Worm (Caenorhabditis elegans): ENCODE results near the gene swt-6.

- TF ChIP-seq ceh-9 (tag; optimal IDR thresholded peaks at IDR 0.05) (no peak), nhr-28 (tag; optimal IDR thresholded peaks at IDR 0.05) (no peak), nhr-12 (tag; optimal IDR thresholded peaks at IDR 0.05) (no peak), lin-39 (tag; optimal IDR thresholded peaks at IDR 0.05) (no peak), jun-1 (tag; optimal IDR thresholded peaks at IDR 0.05) (peak; percentile 72), elt-1 (tag; optimal IDR thresholded peaks at IDR 0.05) (no peak), ama-1 (optimal IDR thresholded peaks at IDR 0.05) (peak; percentile 98), unc-62 (GFP tag; optimal IDR thresholded peaks at IDR 0.05) (no peak), nhr-76 (tag; optimal IDR thresholded peaks at IDR 0.05) (no peak)
Observed at ce11 chrV:13907557-13908104, 46.5 kb upstream of the swt-6 start.
